Fruit fly (Drosophila melanogaster) whole organism, embryonic: ENCODE results near the gene Awh.

Experiments used
- CG11504 ChIP-seq: fragments of 200-800 bp; sonication (Bioruptor generic); optimal IDR thresholded peaks from 3 replicates; lab custom pipeline; 2019; ENCODE audit warnings: missing biosample characterization, mild to moderate bottlenecking, missing genetic modification characterization, moderate library complexity
- CG12219 ChIP-seq: fragments of 200-800 bp; sonication (Bioruptor generic); optimal IDR thresholded peaks from 3 replicates; lab custom pipeline; 2018; ENCODE audit warnings: missing biosample characterization, mild to moderate bottlenecking, missing genetic modification characterization
- CG13894 ChIP-seq: fragments of 200-800 bp; sonication (Bioruptor generic); optimal IDR thresholded peaks from 3 replicates; lab custom pipeline; 2018; ENCODE audit warnings: missing biosample characterization, mild to moderate bottlenecking, missing genetic modification characterization, moderate library complexity
- CG15696 ChIP-seq: fragments of 200-800 bp; sonication (Bioruptor generic); optimal IDR thresholded peaks from 2 replicates; lab custom pipeline; 2019; ENCODE audit warnings: missing biosample characterization, mild to moderate bottlenecking, missing genetic modification characterization, moderate library complexity
- CG16813 ChIP-seq: fragments of 200-800 bp; sonication (Bioruptor generic); IDR thresholded peaks from 3 replicates; pipeline ENCODE4 v1.3.6; 2022; ENCODE audit warnings: missing biosample characterization, missing genetic modification characterization; ENCODE audit not compliant: partially characterized antibody
- CG16815 ChIP-seq: fragments of 200-800 bp; sonication (Bioruptor generic); optimal IDR thresholded peaks from 3 replicates; lab custom pipeline; 2017; ENCODE audit warnings: missing biosample characterization, mild to moderate bottlenecking, missing genetic modification characterization
- CG17568 ChIP-seq: fragments of 200-800 bp; sonication (Bioruptor generic); optimal IDR thresholded peaks from 2 replicates; lab custom pipeline; 2018; ENCODE audit warnings: missing biosample characterization, mild to moderate bottlenecking, missing genetic modification characterization, moderate library complexity
- CG17912 ChIP-seq: fragments of 200-800 bp; sonication (Bioruptor generic); optimal IDR thresholded peaks from 2 replicates; lab custom pipeline; 2018; ENCODE audit warnings: missing biosample characterization, mild to moderate bottlenecking, missing genetic modification characterization
- CG2712 ChIP-seq: fragments of 200-800 bp; optimal IDR thresholded peaks from 3 replicates; lab custom pipeline; 2019; ENCODE audit warnings: missing biosample characterization, mild to moderate bottlenecking, missing genetic modification characterization, moderate library complexity
- CG3163 ChIP-seq: fragments of 200-800 bp; sonication (Bioruptor generic); optimal IDR thresholded peaks from 3 replicates; lab custom pipeline; 2016; ENCODE audit warnings: missing biosample characterization, missing genetic modification characterization
- CG4707 ChIP-seq: fragments of 200-800 bp; sonication (Bioruptor generic); optimal IDR thresholded peaks from 2 replicates; lab custom pipeline; 2018; ENCODE audit warnings: missing biosample characterization, mild to moderate bottlenecking, missing genetic modification characterization, moderate library complexity
- CG6689 ChIP-seq: fragments of 200-800 bp; sonication (Bioruptor generic); IDR thresholded peaks from 2 replicates; pipeline ENCODE4 v1.3.6; 2022; ENCODE audit warnings: missing biosample characterization, missing genetic modification characterization
- CG7928 ChIP-seq: fragments of 200-800 bp; sonication (Bioruptor generic); optimal IDR thresholded peaks from 2 replicates; lab custom pipeline; 2017; ENCODE audit warnings: missing biosample characterization, mild to moderate bottlenecking, missing genetic modification characterization
- CG7963 ChIP-seq: fragments of 200-800 bp; sonication (Bioruptor generic); IDR thresholded peaks from 3 replicates; pipeline ENCODE4 v1.3.6; 2022; ENCODE audit warnings: missing biosample characterization, missing genetic modification characterization; ENCODE audit not compliant: partially characterized antibody
- CG8765 ChIP-seq: fragments of 200-800 bp; sonication (Bioruptor generic); IDR thresholded peaks from 2 replicates; pipeline ENCODE4 v1.3.6; 2022; ENCODE audit warnings: missing biosample characterization, missing genetic modification characterization
- D ChIP-seq, 2 experiments: fragments of 200-800 bp in 1 of 2; fragments of >200 bp in 1 of 2; sonication (Bioruptor generic) in 1 of 2; optimal IDR thresholded peaks; 2 replicates in 1 of 2; 3 replicates in 1 of 2; lab custom pipeline; 2017; ENCODE audit warnings: mild to moderate bottlenecking in 1 of 2, missing biosample characterization in 1 of 2, missing genetic modification characterization in 1 of 2, missing genetic modification reagents in 1 of 2
- Dbx ChIP-seq: fragments of 200-800 bp; sonication (Bioruptor generic); IDR thresholded peaks from 3 replicates; pipeline ENCODE4 v1.3.6; 2022; ENCODE audit warnings: missing biosample characterization, missing genetic modification characterization
- H15 ChIP-seq: fragments of 200-800 bp; sonication (Bioruptor generic); IDR thresholded peaks from 3 replicates; pipeline ENCODE4 v1.3.6; 2022; ENCODE audit warnings: missing biosample characterization, missing genetic modification characterization
- HmgZ ChIP-seq: fragments of 200-800 bp; sonication (Bioruptor generic); optimal IDR thresholded peaks from 2 replicates; lab custom pipeline; 2018; ENCODE audit warnings: missing biosample characterization, mild to moderate bottlenecking, missing genetic modification characterization
- Lpt ChIP-seq: fragments of >200 bp; optimal IDR thresholded peaks from 2 replicates; lab custom pipeline; 2018; ENCODE audit warnings: missing biosample characterization, missing genetic modification characterization
- NK7.1 ChIP-seq: fragments of 200-800 bp; sonication (Bioruptor generic); optimal IDR thresholded peaks from 3 replicates; lab custom pipeline; 2016; ENCODE audit warnings: missing biosample characterization, missing genetic modification characterization
- Poxn ChIP-seq: fragments of 200-800 bp; sonication (Bioruptor generic); IDR thresholded peaks from 2 replicates; pipeline ENCODE4 v1.3.6; 2022; ENCODE audit warnings: missing biosample characterization, missing genetic modification characterization
- Ptx1 ChIP-seq: fragments of 200-800 bp; sonication (Bioruptor generic); IDR thresholded peaks from 2 replicates; pipeline ENCODE4 v1.3.6; 2022; ENCODE audit warnings: missing biosample characterization, missing genetic modification characterization
- cad ChIP-seq: fragments of >200 bp; optimal IDR thresholded peaks from 2 replicates; lab custom pipeline; 2017; ENCODE audit warnings: missing biosample characterization, missing genetic modification characterization
- chif ChIP-seq, 2 experiments: fragments of 200-800 bp; sonication (Bioruptor generic); optimal IDR thresholded peaks; 3 replicates each; lab custom pipeline; 2016; ENCODE audit warnings: missing biosample characterization in 2 of 2, missing genetic modification characterization in 2 of 2
- danr ChIP-seq: fragments of 200-800 bp; sonication (Bioruptor generic); IDR thresholded peaks from 2 replicates; pipeline ENCODE4 v1.3.6; 2022; ENCODE audit warnings: missing biosample characterization, missing genetic modification characterization
- dm ChIP-seq: fragments of 200-800 bp; sonication (Bioruptor generic); optimal IDR thresholded peaks from 3 replicates; lab custom pipeline; 2016; ENCODE audit warnings: missing biosample characterization, missing genetic modification characterization
- dmrt99B ChIP-seq: fragments of 200-800 bp; sonication (Bioruptor generic); optimal IDR thresholded peaks from 2 replicates; lab custom pipeline; 2018; ENCODE audit warnings: missing biosample characterization, mild to moderate bottlenecking, missing genetic modification characterization, moderate library complexity
- en ChIP-seq: fragments of 200-800 bp; sonication (Bioruptor generic); optimal IDR thresholded peaks from 2 replicates; lab custom pipeline; 2016; ENCODE audit warnings: missing biosample characterization, missing genetic modification characterization
- fd64A ChIP-seq: fragments of 200-800 bp; sonication (Bioruptor generic); optimal IDR thresholded peaks from 3 replicates; lab custom pipeline; 2018; ENCODE audit warnings: missing biosample characterization, mild to moderate bottlenecking, missing genetic modification characterization
- jumu ChIP-seq: fragments of 200-800 bp; sonication (Bioruptor generic); optimal IDR thresholded peaks from 3 replicates; lab custom pipeline; 2016; ENCODE audit warnings: missing biosample characterization, missing genetic modification characterization
- mirr ChIP-seq: fragments of 200-800 bp; sonication (Bioruptor generic); optimal IDR thresholded peaks from 3 replicates; lab custom pipeline; 2018; ENCODE audit warnings: missing biosample characterization, mild to moderate bottlenecking, missing genetic modification characterization
- pb ChIP-seq: fragments of 200-800 bp; sonication (Bioruptor generic); optimal IDR thresholded peaks from 3 replicates; lab custom pipeline; 2016; ENCODE audit warnings: missing biosample characterization, missing genetic modification characterization
- ro ChIP-seq: fragments of 200-800 bp; sonication (Bioruptor generic); IDR thresholded peaks from 2 replicates; pipeline ENCODE4 v1.3.6; 2022; ENCODE audit warnings: missing biosample characterization, missing genetic modification characterization
- sens ChIP-seq: fragments of 200-800 bp; sonication (Bioruptor generic); peaks from one replicate; lab custom pipeline; 2016; ENCODE audit warnings: missing biosample characterization, missing genetic modification characterization
- seq ChIP-seq: fragments of 200-800 bp; sonication (Bioruptor generic); IDR thresholded peaks from 2 replicates; pipeline ENCODE4 v1.3.6; 2022; ENCODE audit warnings: missing biosample characterization, missing genetic modification characterization
- slou ChIP-seq: fragments of 200-800 bp; sonication (Bioruptor generic); optimal IDR thresholded peaks from 3 replicates; lab custom pipeline; 2016; ENCODE audit warnings: missing biosample characterization, missing genetic modification characterization
- slp2 ChIP-seq: fragments of 200-800 bp; sonication (Bioruptor generic); optimal IDR thresholded peaks from 2 replicates; lab custom pipeline; 2016; ENCODE audit warnings: missing biosample characterization, missing genetic modification characterization
- sna ChIP-seq: fragments of 200-800 bp; sonication (Bioruptor generic); IDR thresholded peaks from 2 replicates; pipeline ENCODE4 v1.3.6; 2022; ENCODE audit warnings: missing biosample characterization, missing genetic modification characterization; ENCODE audit not compliant: partially characterized antibody
- sob ChIP-seq: fragments of 200-800 bp; sonication (Bioruptor generic); IDR thresholded peaks from 2 replicates; pipeline ENCODE4 v1.3.6; 2022; ENCODE audit warnings: missing biosample characterization, missing genetic modification characterization
- tap ChIP-seq: fragments of 200-800 bp; optimal IDR thresholded peaks from 3 replicates; lab custom pipeline; 2019; ENCODE audit warnings: missing biosample characterization, mild to moderate bottlenecking, missing genetic modification characterization, moderate library complexity
- tup ChIP-seq: fragments of 200-800 bp; sonication (Bioruptor generic); optimal IDR thresholded peaks from 2 replicates; lab custom pipeline; 2016; ENCODE audit warnings: missing biosample characterization, mild to moderate bottlenecking, missing genetic modification characterization, moderate library complexity
- unpg ChIP-seq: fragments of 200-800 bp; sonication (Bioruptor generic); optimal IDR thresholded peaks from 3 replicates; lab custom pipeline; 2018; ENCODE audit warnings: missing biosample characterization, mild to moderate bottlenecking, missing genetic modification characterization, moderate library complexity

Gene Awh

dm6 chr3L:3809943-3810342 lies 36.1 kb upstream of the Awh start, which contains the start of gene CG32262 (continued):
- TF ChIP-seq CG17568 (GFP tag; lab: Kevin White, UChicago) (no peak), CG12219 (no peak), CG3163 (GFP tag; lab: Kevin White, UChicago) (no peak), CG4707 (GFP tag; lab: Kevin White, UChicago) (no peak), sna (peak; percentile 71), slou (no peak), CG2712 (tag; lab: Kevin White, UChicago) (no peak), seq (GFP tag; lab: Robert Waterston, UW) (no peak), HmgZ (tag; lab: Kevin White, UChicago) (no peak), CG8765 (GFP tag; lab: Robert Waterston, UW) (no peak), Dbx (GFP tag; lab: Robert Waterston, UW) (no peak), CG13894 (tag; lab: Kevin White, UChicago) (no peak), pb (GFP tag; lab: Kevin White, UChicago) (no peak), tup (GFP tag; lab: Kevin White, UChicago) (no peak), CG7963 (GFP tag; lab: Robert Waterston, UW) (peak; percentile 66; the same call in 2 of the 3 replicates), CG6689 (GFP tag; lab: Robert Waterston, UW) (no peak), en (GFP tag; lab: Kevin White, UChicago) (no peak), mirr (peak; percentile 5), fd64A (GFP tag; lab: Kevin White, UChicago) (no peak), sob (GFP tag; lab: Robert Waterston, UW) (no peak), dmrt99B (tag; lab: Kevin White, UChicago) (no peak), CG7928 (no peak), Lpt (GFP tag; lab: Kevin White, UChicago) (no peak), unpg (GFP tag; lab: Kevin White, UChicago) (no peak), dm (GFP tag; lab: Kevin White, UChicago) (no peak), danr (GFP tag; lab: Robert Waterston, UW) (no peak), Poxn (no peak), CG11504 (tag; lab: Kevin White, UChicago) (no peak), ro (GFP tag; lab: Robert Waterston, UW) (no peak), D (optimal IDR thresholded peaks at IDR 0.05; lab: Kevin White, UChicago) (no peak), D (GFP tag; optimal IDR thresholded peaks at IDR 0.05; lab: Kevin White, UChicago) (no peak), CG15696 (no peak), CG16815 (GFP tag; lab: Kevin White, UChicago) (no peak), NK7.1 (GFP tag; lab: Kevin White, UChicago) (no peak), H15 (no peak), tap (tag; lab: Kevin White, UChicago) (no peak), jumu (GFP tag; lab: Kevin White, UChicago) (no peak), CG17912 (GFP tag; lab: Kevin White, UChicago) (no peak), Ptx1 (GFP tag; lab: Robert Waterston, UW) (no peak), chif (GFP tag; optimal IDR thresholded peaks at IDR 0.05; lab: Kevin White, UChicago) (no peak), sens (GFP tag; lab: Kevin White, UChicago) (peak; percentile 44), cad (GFP tag; lab: Kevin White, UChicago) (no peak), slp2 (GFP tag; lab: Kevin White, UChicago) (no peak), CG16813 (GFP tag; lab: Robert Waterston, UW) (peak; percentile 57; the same call in 2 of the 3 replicates)
